Worm (Caenorhabditis elegans): ENCODE results near the gene cest-30.

DNA sequence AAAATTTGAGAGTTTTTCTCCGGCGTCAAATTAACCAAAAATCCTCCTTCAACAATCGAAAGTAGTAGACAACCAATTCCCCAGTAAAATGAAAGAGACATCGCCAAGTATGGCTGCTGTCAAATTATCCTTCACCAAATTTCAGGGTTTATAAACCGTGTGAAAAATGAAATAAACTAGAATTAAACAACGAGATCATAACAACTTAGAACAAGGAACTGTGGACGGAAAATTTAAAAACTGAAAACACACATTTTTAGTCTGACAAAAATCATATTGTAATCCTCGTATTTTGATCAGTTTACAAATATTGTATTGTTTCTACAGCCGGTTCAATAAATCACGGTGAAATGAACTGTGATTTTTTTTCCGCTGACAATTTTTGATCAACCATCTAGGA lies at the start of gene cest-30:
- TF ChIP-seq unc-62 (GFP tag; optimal IDR thresholded peaks at IDR 0.05): no peak
- TF ChIP-seq lin-13 (GFP tag; optimal IDR thresholded peaks at IDR 0.05): no peak
- no peak for TF ChIP-seq nhr-25 (tag; optimal IDR thresholded peaks at IDR 0.05)
- no peak for TF ChIP-seq dmd-4 (tag; optimal IDR thresholded peaks at IDR 0.05)
- TF ChIP-seq elt-3 (tag; optimal IDR thresholded peaks at IDR 0.05): no peak
- no peak for TF ChIP-seq ama-1 (optimal IDR thresholded peaks at IDR 0.05)

Data from whole organism, L2 larva.